Worm (Caenorhabditis elegans) whole organism, early embryonic: ENCODE measurements around the gene mrpl-18.

ENCODE experiments used
- B0310.2 ChIP-seq: sonication (generic microtip); optimal IDR thresholded peaks from 2 replicates; lab custom pipeline; 2016; ENCODE audit warnings: mild to moderate bottlenecking, missing genetic modification characterization, missing compliant biosample characterization
- aly-1 ChIP-seq: sonication (generic microtip); optimal IDR thresholded peaks from 2 replicates; lab custom pipeline; 2016; ENCODE audit warnings: missing genetic modification characterization, missing compliant biosample characterization
- ama-1 ChIP-seq: fragments of 150-350 bp; optimal IDR thresholded peaks from 2 replicates; lab custom pipeline; 2014
- ceh-36 ChIP-seq: sonication (generic microtip); optimal IDR thresholded peaks from 2 replicates; lab custom pipeline; 2016; ENCODE audit warnings: missing genetic modification characterization, inconsistent platforms, missing compliant biosample characterization
- ets-7 ChIP-seq: sonication (generic microtip); optimal IDR thresholded peaks from 2 replicates; lab custom pipeline; 2016; ENCODE audit warnings: missing genotype, missing genetic modification characterization, missing compliant biosample characterization
- flt-1 ChIP-seq: fragments of 200-800 bp; sonication (Bioruptor generic); IDR thresholded peaks from 2 replicates; pipeline ENCODE4 v1.3.6; 2022; ENCODE audit warnings: missing genetic modification characterization, missing compliant biosample characterization
- hmbx-1 ChIP-seq: sonication (generic microtip); optimal IDR thresholded peaks from 2 replicates; lab custom pipeline; 2016; ENCODE audit warnings: mild to moderate bottlenecking, missing genetic modification characterization, missing compliant biosample characterization
- hnd-1 ChIP-seq: sonication (generic microtip); optimal IDR thresholded peaks from 2 replicates; lab custom pipeline; 2016; ENCODE audit warnings: missing genetic modification characterization, missing compliant biosample characterization
- pes-1 ChIP-seq: fragments of 200-800 bp; sonication (Bioruptor generic); IDR thresholded peaks from 2 replicates; pipeline ENCODE4 v1.3.6; 2022; ENCODE audit warnings: missing genetic modification reagents, missing genetic modification characterization, missing compliant biosample characterization
- scrt-1 ChIP-seq: fragments of 200-800 bp; sonication (Bioruptor generic); IDR thresholded peaks from 2 replicates; pipeline ENCODE4 v1.3.6; 2022; ENCODE audit warnings: missing genetic modification characterization, missing compliant biosample characterization
- sea-1 ChIP-seq: fragments of 200-800 bp; sonication (Bioruptor generic); conservative IDR thresholded peaks from 2 replicates; pipeline ENCODE4 v1.3.6; 2022; ENCODE audit warnings: missing genetic modification characterization, missing compliant biosample characterization
- tbx-11 ChIP-seq: fragments of 200-800 bp; sonication (Bioruptor generic); IDR thresholded peaks from 2 replicates; pipeline ENCODE4 v1.3.6; 2022; ENCODE audit warnings: missing genetic modification characterization, missing compliant biosample characterization
- tbx-37 ChIP-seq: fragments of 200-800 bp; sonication (Bioruptor generic); conservative IDR thresholded peaks from 2 replicates; pipeline ENCODE4 v1.3.6; 2022; ENCODE audit warnings: missing genetic modification reagents, missing genetic modification characterization, missing compliant biosample characterization

- no peak for TF ChIP-seq pes-1 (GFP tag; lab: Robert Waterston, UW)
- no peak for TF ChIP-seq aly-1 (tag; lab: Kevin White, UChicago)
- TF ChIP-seq hnd-1 (tag; lab: Kevin White, UChicago), result no peak
- TF ChIP-seq scrt-1 (GFP tag; lab: Robert Waterston, UW), result no peak
- no peak for TF ChIP-seq sea-1 (GFP tag; lab: Robert Waterston, UW)
- no peak for TF ChIP-seq ceh-36
- no peak for TF ChIP-seq tbx-11 (GFP tag; lab: Robert Waterston, UW)
- no peak for TF ChIP-seq ama-1 (lab: Kevin White, UChicago)
- no peak; the same call in 1 of the 2 replicates for TF ChIP-seq flt-1 (GFP tag; lab: Robert Waterston, UW)
- no peak for TF ChIP-seq ets-7 (tag; lab: Kevin White, UChicago)
- no peak for TF ChIP-seq hmbx-1 (tag; lab: Kevin White, UChicago)
- no peak for TF ChIP-seq B0310.2 (tag; lab: Kevin White, UChicago)
- TF ChIP-seq tbx-37 (GFP tag; lab: Robert Waterston, UW), result no peak
These were observed 14.5 kb upstream of the mrpl-18 start, which contains the start of the genes rpl-21 and C14B9.10 for ce11 chrIII:8130177-8130902.
